Worm (Caenorhabditis elegans): Measurements from ENCODE around the gene F22E5.23.

- no peak for TF ChIP-seq unc-62 (GFP tag; optimal IDR thresholded peaks at IDR 0.05)
- no peak for TF ChIP-seq him-1 (tag; optimal IDR thresholded peaks at IDR 0.05)
- no peak for TF ChIP-seq rpc-1 (optimal IDR thresholded peaks at IDR 0.05)
- TF ChIP-seq rpc-1 (tag; optimal IDR thresholded peaks at IDR 0.05): no peak
Observed at ce11 chrII:2631169-2631568, 9.9 kb upstream of the F22E5.23 start, which contains the start of gene D2062.1.

Data from whole organism, young adult.